Fruit fly (Drosophila melanogaster): ENCODE measurements around the gene CG17075.
A peak's percentile ranks its signal among the peaks of the same experiment; 100 is the strongest.

Gene CG17075

dm6 chr2L:273603-274002 is 6.3 kb upstream of the CG17075 start, which contains the start of the genes mbm and CG11555 (continued):
- TF ChIP-seq oc (tag; optimal IDR thresholded peaks at IDR 0.05) (no peak), E2f1 (GFP tag; IDR thresholded peaks at IDR 0.05) (no peak), toy (GFP tag; IDR thresholded peaks at IDR 0.05) (no peak), ham (GFP tag; IDR thresholded peaks at IDR 0.05) (no peak), Aef1 (GFP tag; IDR thresholded peaks at IDR 0.05) (no peak), CG7963 (GFP tag; IDR thresholded peaks at IDR 0.05; ENCODE audit: partially characterized antibody) (no peak), Sin3A (optimal IDR thresholded peaks at IDR 0.05) (no peak), Six4 (GFP tag; optimal IDR thresholded peaks at IDR 0.05) (no peak), Opbp (GFP tag; IDR thresholded peaks at IDR 0.05; ENCODE audit: partially characterized antibody) (no peak), Spps (tag; optimal IDR thresholded peaks at IDR 0.05) (no peak), Rfx (GFP tag; IDR thresholded peaks at IDR 0.05) (no peak; the same call in 1 of the 2 replicates), pros (GFP tag; optimal IDR thresholded peaks at IDR 0.05) (no peak), Med (GFP tag) (peak; percentile 61), CG9727 (GFP tag; optimal IDR thresholded peaks at IDR 0.05) (no peak), lov (optimal IDR thresholded peaks at IDR 0.05) (no peak), lov (GFP tag; IDR thresholded peaks at IDR 0.05) (no peak), CG11723 (GFP tag; optimal IDR thresholded peaks at IDR 0.05) (no peak), CG4854 (GFP tag; optimal IDR thresholded peaks at IDR 0.05) (no peak), odd (GFP tag; optimal IDR thresholded peaks at IDR 0.05) (no peak), pum (GFP tag; optimal IDR thresholded peaks at IDR 0.05) (no peak), Drgx (GFP tag; IDR thresholded peaks at IDR 0.05) (no peak), CG10959 (GFP tag; IDR thresholded peaks at IDR 0.05) (no peak), her (GFP tag; optimal IDR thresholded peaks at IDR 0.05) (no peak), CG6683 (GFP tag; optimal IDR thresholded peaks at IDR 0.05) (no peak), CG31224 (GFP tag; IDR thresholded peaks at IDR 0.05) (0 out of 2 replicates have a peak, but pooled peaks have one; percentile 15), slou (GFP tag; optimal IDR thresholded peaks at IDR 0.05) (no peak), Asciz (GFP tag; optimal IDR thresholded peaks at IDR 0.05) (no peak), CrebB (tag; optimal IDR thresholded peaks at IDR 0.05) (no peak), Hr3 (GFP tag; optimal IDR thresholded peaks at IDR 0.05) (peak; percentile 10), wdn (GFP tag; IDR thresholded peaks at IDR 0.05) (no peak), H15 (GFP tag; IDR thresholded peaks at IDR 0.05) (no peak), dmrt99B (tag; optimal IDR thresholded peaks at IDR 0.05) (no peak), CG8089 (GFP tag; optimal IDR thresholded peaks at IDR 0.05) (no peak), CG11560 (tag; IDR thresholded peaks at IDR 0.05) (no peak), CG10565 (GFP tag; optimal IDR thresholded peaks at IDR 0.05) (no peak), ewg (GFP tag; optimal IDR thresholded peaks at IDR 0.05) (no peak), ato (GFP tag; IDR thresholded peaks at IDR 0.05; ENCODE audit: partially characterized antibody) (no peak), CG31441 (GFP tag; IDR thresholded peaks at IDR 0.05) (no peak; the same call in 1 of the 2 replicates), onecut (GFP tag; IDR thresholded peaks at IDR 0.05) (no peak), CG6813 (GFP tag; optimal IDR thresholded peaks at IDR 0.05) (no peak), CG30020 (tag; optimal IDR thresholded peaks at IDR 0.05) (peak; percentile 59), cad (GFP tag; optimal IDR thresholded peaks at IDR 0.05) (no peak), CG14667 (GFP tag; IDR thresholded peaks at IDR 0.05) (no peak), Blimp-1 (GFP tag; optimal IDR thresholded peaks at IDR 0.05) (no peak), vvl (GFP tag; IDR thresholded peaks at IDR 0.05) (no peak), CG17361 (GFP tag; IDR thresholded peaks at IDR 0.05) (peak; percentile 44; the same call in 1 of the 3 replicates), tio (GFP tag; optimal IDR thresholded peaks at IDR 0.05) (no peak), Antp (GFP tag; optimal IDR thresholded peaks at IDR 0.05) (no peak), CG34376 (GFP tag; optimal IDR thresholded peaks at IDR 0.05) (no peak), CG32772 (GFP tag; IDR thresholded peaks at IDR 0.05) (no peak), run (tag; optimal IDR thresholded peaks at IDR 0.05) (peak; percentile 36), pho (GFP tag; optimal IDR thresholded peaks at IDR 0.05) (no peak), CG12236 (GFP tag; optimal IDR thresholded peaks at IDR 0.05) (no peak)
